Worm (Caenorhabditis elegans): ENCODE measurements around the gene lgc-37.
A peak's percentile ranks its signal among the peaks of the same experiment; 100 is the strongest.

lgc-37 gene

ce11 chrIII:12818050-12818738 lies 33.2 kb downstream of the lgc-37 start, which contains the start of gene arx-5 (continued):
- no peak for TF ChIP-seq hmg-1.1 (GFP tag; IDR thresholded peaks at IDR 0.05)
- no peak for TF ChIP-seq nhr-25 (tag; optimal IDR thresholded peaks at IDR 0.05; ENCODE audit: borderline replicate concordance, insufficient read depth)
- no peak for TF ChIP-seq daf-16 (GFP tag; optimal IDR thresholded peaks at IDR 0.05)
- peak; percentile 37 for TF ChIP-seq daf-16 (tag; optimal IDR thresholded peaks at IDR 0.05)
- no peak for TF ChIP-seq egl-43 (GFP tag; IDR thresholded peaks at IDR 0.05)
- TF ChIP-seq R02D3.7 (tag; optimal IDR thresholded peaks at IDR 0.05) = peak; percentile 71
- no peak for TF ChIP-seq skn-1 (tag; optimal IDR thresholded peaks at IDR 0.05)
- no peak for TF ChIP-seq zfp-2 (tag; optimal IDR thresholded peaks at IDR 0.05)
- no peak for TF ChIP-seq tag-97 (GFP tag; IDR thresholded peaks at IDR 0.05)
- no peak for TF ChIP-seq aly-2 (tag; optimal IDR thresholded peaks at IDR 0.05)
- TF ChIP-seq pqm-1 (tag; optimal IDR thresholded peaks at IDR 0.05) = no peak
- peak; percentile 93 for TF ChIP-seq T20F7.1 (GFP tag; optimal IDR thresholded peaks at IDR 0.05)
- TF ChIP-seq lin-38 (GFP tag; IDR thresholded peaks at IDR 0.05) = 0 out of 2 replicates have a peak, but pooled peaks have one; percentile 10
- no peak for TF ChIP-seq lin-15B (tag; optimal IDR thresholded peaks at IDR 0.05)
- no peak for TF ChIP-seq sdz-12 (GFP tag; optimal IDR thresholded peaks at IDR 0.05)
- no peak for TF ChIP-seq mxl-2 (GFP tag; conservative IDR thresholded peaks at IDR 0.05)
- TF ChIP-seq Y5F2A.4 (GFP tag; optimal IDR thresholded peaks at IDR 0.05) = no peak
- no peak for TF ChIP-seq pha-4 (GFP tag; IDR thresholded peaks at IDR 0.05)
- no peak for TF ChIP-seq pha-4 (tag; optimal IDR thresholded peaks at IDR 0.05)
- TF ChIP-seq ama-1 (optimal IDR thresholded peaks at IDR 0.05) = no peak
- no peak for TF ChIP-seq hlh-30 (tag; optimal IDR thresholded peaks at IDR 0.05; ENCODE audit: insufficient read depth)
- TF ChIP-seq dmd-6 (GFP tag; IDR thresholded peaks at IDR 0.05) = no peak
- TF ChIP-seq nhr-76 (tag; optimal IDR thresholded peaks at IDR 0.05) = no peak
- TF ChIP-seq mes-2 (tag; optimal IDR thresholded peaks at IDR 0.05; ENCODE audit: poor library complexity, severe bottlenecking) = peak; percentile 2
- no peak for TF ChIP-seq ceh-32 (tag; optimal IDR thresholded peaks at IDR 0.05; ENCODE audit: poor library complexity)
- TF ChIP-seq rbr-2 (tag; optimal IDR thresholded peaks at IDR 0.05) = no peak
- TF ChIP-seq spr-1 (tag; optimal IDR thresholded peaks at IDR 0.05) = no peak
- no peak for TF ChIP-seq attf-4 (tag; optimal IDR thresholded peaks at IDR 0.05)
- TF ChIP-seq ceh-82 (tag; optimal IDR thresholded peaks at IDR 0.05) = no peak
- no peak for TF ChIP-seq cey-2 (tag; optimal IDR thresholded peaks at IDR 0.05; ENCODE audit: borderline replicate concordance, insufficient read depth)
- no peak for TF ChIP-seq hif-1 (tag; optimal IDR thresholded peaks at IDR 0.05)
- no peak for TF ChIP-seq nhr-102 (tag; optimal IDR thresholded peaks at IDR 0.05)
- TF ChIP-seq daf-19 (GFP tag; conservative IDR thresholded peaks at IDR 0.05) = no peak
- no peak for TF ChIP-seq hlh-11 (tag; optimal IDR thresholded peaks at IDR 0.05)
- TF ChIP-seq ZK337.2 (GFP tag; IDR thresholded peaks at IDR 0.05) = no peak

- TF ChIP-seq nhr-10 (tag; optimal IDR thresholded peaks at IDR 0.05) (no peak), lin-38 (GFP tag; IDR thresholded peaks at IDR 0.05) (peak; percentile 38)
Measured at ce11 chrIII:12819148-12819547, 34.2 kb downstream of the lgc-37 start.

- no peak for TF ChIP-seq vab-7 (GFP tag; IDR thresholded peaks at IDR 0.05)
- no peak for TF ChIP-seq nhr-42 (GFP tag; IDR thresholded peaks at IDR 0.05)
Measured at ce11 chrIII:12819909-12820308, 35.0 kb downstream of the lgc-37 start, which contains the start of the genes Y37D8A.2 and Y37D8A.25. Gene Y37D8A.2, plus strand, starts transcription at chrIII:12820193. Gene Y37D8A.25, minus strand, starts transcription at chrIII:12820253.

Measured in whole organism, L4 larva.